Worm (Caenorhabditis elegans): ENCODE measurements around the gene F54A3.5.

DNA sequence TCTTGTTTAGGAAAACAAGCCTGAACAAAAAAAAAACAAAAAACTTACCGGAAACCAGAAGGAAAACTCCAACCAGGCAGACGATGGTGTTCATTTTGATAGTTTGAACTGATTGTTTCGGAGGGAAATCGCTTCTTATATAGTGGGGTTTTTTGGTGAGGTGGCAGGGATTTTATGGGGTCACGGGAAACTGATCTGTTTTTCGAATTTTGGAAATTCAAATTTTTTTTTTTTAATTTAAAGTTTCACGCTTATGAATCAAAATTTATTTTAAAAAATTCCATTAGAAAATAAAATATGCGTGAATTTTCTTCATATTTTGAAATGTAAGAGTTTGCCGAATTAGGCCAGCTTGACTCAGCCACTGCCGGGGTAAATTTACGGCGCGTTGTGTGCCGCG, 50.1 kb downstream of the F54A3.5 start, which contains the start of gene C33C12.7:
- TF ChIP-seq ref-1 (GFP tag; conservative IDR thresholded peaks at IDR 0.05): no peak
- no peak for TF ChIP-seq klf-2 (GFP tag; conservative IDR thresholded peaks at IDR 0.05)
- no peak for TF ChIP-seq cog-1 (tag; optimal IDR thresholded peaks at IDR 0.05)
- TF ChIP-seq flt-1 (GFP tag; IDR thresholded peaks at IDR 0.05): no peak
- TF ChIP-seq ztf-29 (GFP tag; IDR thresholded peaks at IDR 0.05): no peak
- TF ChIP-seq T22C8.4 (GFP tag; IDR thresholded peaks at IDR 0.05): no peak
- TF ChIP-seq ztf-23 (GFP tag; IDR thresholded peaks at IDR 0.05): no peak
